Worm (Caenorhabditis elegans): ENCODE data around the gene bgal-2.

bgal-2 gene

DNA sequence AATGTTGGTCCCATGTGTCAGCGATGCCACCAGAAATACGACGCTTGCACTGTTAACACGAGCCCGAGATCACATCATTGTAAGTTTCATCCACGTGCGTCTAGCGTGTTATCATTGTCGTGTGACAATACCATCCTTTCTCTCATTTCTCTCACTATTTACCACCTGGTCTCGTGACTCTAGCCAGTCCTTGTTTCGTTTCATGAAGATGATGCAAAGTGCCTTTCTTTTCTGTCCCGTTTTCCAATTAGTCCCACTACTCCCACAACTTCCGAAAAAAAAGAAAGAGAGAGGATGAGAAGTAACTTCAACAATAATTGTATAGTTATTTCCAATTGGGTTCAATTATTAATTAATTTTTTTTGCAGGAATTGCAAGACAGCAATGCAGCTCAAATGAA lies 41.3 kb upstream of the bgal-2 start (continued):
- no peak for TF ChIP-seq unc-130 (GFP tag; optimal IDR thresholded peaks at IDR 0.05)
- TF ChIP-seq hif-1 (tag; optimal IDR thresholded peaks at IDR 0.05), result no peak
- no peak for TF ChIP-seq spr-3 (GFP tag; optimal IDR thresholded peaks at IDR 0.05)
- no peak for TF ChIP-seq lin-38 (GFP tag; IDR thresholded peaks at IDR 0.05)
- no peak for TF ChIP-seq nhr-42 (GFP tag; IDR thresholded peaks at IDR 0.05)
- no peak for TF ChIP-seq ctbp-1 (GFP tag; IDR thresholded peaks at IDR 0.05)
- no peak for TF ChIP-seq cey-2 (tag; optimal IDR thresholded peaks at IDR 0.05; ENCODE audit: borderline replicate concordance, insufficient read depth)

DNA sequence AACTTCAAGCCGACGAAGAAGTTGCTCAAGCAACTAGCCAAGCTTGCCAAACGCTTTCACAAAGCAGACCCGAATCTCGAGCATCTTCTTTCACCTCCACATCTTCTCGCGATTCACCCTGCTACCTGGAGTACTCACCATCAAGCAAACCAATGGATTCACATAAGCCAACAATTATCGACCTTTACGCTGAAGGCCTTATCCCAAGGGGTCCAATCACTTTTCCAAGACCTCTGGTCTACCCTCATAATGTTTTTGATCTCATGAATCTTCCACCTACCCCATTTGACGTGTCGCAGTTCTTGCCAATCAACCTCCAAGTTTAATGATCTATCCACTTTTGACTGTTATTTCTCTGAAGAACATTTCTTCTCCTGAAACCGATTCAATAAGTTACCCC lies 40.9 kb upstream of the bgal-2 start:
- TF ChIP-seq arid-1 (GFP tag; conservative IDR thresholded peaks at IDR 0.05) (no peak), Y105C5A.15 (GFP tag; IDR thresholded peaks at IDR 0.05) (no peak), ceh-20 (GFP tag; IDR thresholded peaks at IDR 0.05) (0 out of 2 replicates have a peak, but pooled peaks have one; percentile 7)

DNA sequence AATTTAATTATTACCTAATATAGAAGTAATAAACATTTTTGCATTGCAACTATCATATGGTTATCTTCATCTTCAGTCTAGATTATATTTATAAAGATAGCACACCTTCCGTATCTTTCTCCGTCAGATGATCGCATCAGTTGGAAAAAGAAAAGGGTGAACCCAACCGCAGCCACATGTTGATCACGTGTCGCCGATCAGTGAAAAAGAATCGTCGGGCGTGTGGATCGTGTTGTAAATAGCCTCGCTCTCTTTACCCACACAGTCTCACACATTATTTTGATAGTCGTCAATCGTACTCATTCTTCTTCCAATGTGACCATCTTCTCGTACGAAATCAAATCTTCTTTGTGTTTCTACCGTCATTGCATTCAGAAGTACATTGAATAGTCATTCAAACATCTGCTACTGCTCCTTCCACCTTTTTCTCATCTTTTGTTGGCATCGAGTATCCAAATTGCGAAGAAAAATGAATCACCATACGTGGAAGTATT lies 40.3 kb upstream of the bgal-2 start:
- TF ChIP-seq set-16 (GFP tag; IDR thresholded peaks at IDR 0.05) (peak; percentile 44; the same call in 1 of the 2 replicates), nhr-11 (tag; optimal IDR thresholded peaks at IDR 0.05) (peak; percentile 84), mdl-1 (tag; optimal IDR thresholded peaks at IDR 0.05) (peak in 1 of 2 experiments; percentile 100), T20F7.1 (GFP tag; optimal IDR thresholded peaks at IDR 0.05) (peak; percentile 83), gei-8 (GFP tag; optimal IDR thresholded peaks at IDR 0.05) (peak; percentile 97), spr-1 (tag; optimal IDR thresholded peaks at IDR 0.05) (peak; percentile 86), lin-38 (GFP tag; IDR thresholded peaks at IDR 0.05) (peak; percentile 63), dmd-8 (GFP tag; IDR thresholded peaks at IDR 0.05) (no peak), lin-1 (GFP tag; IDR thresholded peaks at IDR 0.05) (peak; percentile 93), tag-97 (GFP tag; IDR thresholded peaks at IDR 0.05) (no peak), ztf-7 (tag; optimal IDR thresholded peaks at IDR 0.05) (peak; percentile 80), mdt-29 (GFP tag; IDR thresholded peaks at IDR 0.05) (peak; percentile 77), php-3 (GFP tag; IDR thresholded peaks at IDR 0.05) (peak; percentile 54; the same call in 1 of the 2 replicates), pha-4 (GFP tag; IDR thresholded peaks at IDR 0.05) (peak; percentile 91), pha-4 (tag; optimal IDR thresholded peaks at IDR 0.05) (peak; percentile 64), vab-7 (GFP tag; IDR thresholded peaks at IDR 0.05) (no peak), fos-1 (tag; optimal IDR thresholded peaks at IDR 0.05) (peak; percentile 76), F49E8.2 (tag; optimal IDR thresholded peaks at IDR 0.05; ENCODE audit: borderline replicate concordance) (no peak), snpc-1.2 (GFP tag; IDR thresholded peaks at IDR 0.05) (no peak), nhr-42 (GFP tag; IDR thresholded peaks at IDR 0.05) (peak; percentile 78; the same call in 1 of the 2 replicates), unc-62 (GFP tag; optimal IDR thresholded peaks at IDR 0.05 in 1 of 2) (peak in 1 of 2 experiments; percentile 99), unc-62 (tag; optimal IDR thresholded peaks at IDR 0.05) (no peak), zag-1 (tag; optimal IDR thresholded peaks at IDR 0.05) (no peak), nhr-48 (tag; optimal IDR thresholded peaks at IDR 0.05) (peak; percentile 99), aha-1 (tag) (peak; percentile 99), ceh-28 (tag; optimal IDR thresholded peaks at IDR 0.05) (no peak), nhr-41 (GFP tag; IDR thresholded peaks at IDR 0.05) (peak; percentile 70), lsy-2 (tag; optimal IDR thresholded peaks at IDR 0.05) (peak; percentile 61 to 88), sdz-12 (GFP tag; optimal IDR thresholded peaks at IDR 0.05) (peak; percentile 40), rbr-2 (tag; optimal IDR thresholded peaks at IDR 0.05) (peak; percentile 43), dpl-1 (GFP tag; optimal IDR thresholded peaks at IDR 0.05) (peak; percentile 56), Y75B8A.6 (GFP tag; IDR thresholded peaks at IDR 0.05) (peak; percentile 90), aly-2 (tag; optimal IDR thresholded peaks at IDR 0.05) (no peak), dmd-6 (GFP tag; IDR thresholded peaks at IDR 0.05) (peak; percentile 97), mxl-2 (GFP tag; conservative IDR thresholded peaks at IDR 0.05) (peak; percentile 98), nhr-77 (tag; optimal IDR thresholded peaks at IDR 0.05) (peak; percentile 90), lim-7 (GFP tag; IDR thresholded peaks at IDR 0.05) (no peak), nhr-102 (tag; optimal IDR thresholded peaks at IDR 0.05) (peak; percentile 93), egl-43 (GFP tag; IDR thresholded peaks at IDR 0.05) (no peak), arid-1 (GFP tag; conservative IDR thresholded peaks at IDR 0.05) (0 out of 2 replicates have a peak, but pooled peaks have one; percentile 9)

All from whole organism, L4 larva.